Fruit fly (Drosophila melanogaster) whole organism, prepupa: ENCODE data around the gene CG9328.

ENCODE experiments used
- Blimp-1 ChIP-seq: fragments of 200-800 bp; sonication (Bioruptor generic); optimal IDR thresholded peaks from 3 replicates; lab custom pipeline; 2017; ENCODE audit warnings: missing biosample characterization, missing genetic modification characterization, mild to moderate bottlenecking, moderate library complexity, missing genetic modification reagents
- CG10631 ChIP-seq: fragments of 200-800 bp; sonication (Bioruptor generic); optimal IDR thresholded peaks from 2 replicates; lab custom pipeline; 2016; ENCODE audit warnings: missing biosample characterization, missing genetic modification characterization
- CG10669 ChIP-seq: fragments of 200-800 bp; sonication (Bioruptor generic); optimal IDR thresholded peaks from 3 replicates; lab custom pipeline; 2018; ENCODE audit warnings: missing biosample characterization, mild to moderate bottlenecking, missing genetic modification characterization, moderate library complexity
- CG11294 ChIP-seq: fragments of 200-800 bp; sonication (Bioruptor generic); IDR thresholded peaks from 2 replicates; pipeline ENCODE4 v1.3.6; 2022; ENCODE audit warnings: missing biosample characterization, missing genetic modification characterization
- CG11762 ChIP-seq: fragments of 200-800 bp; sonication (Bioruptor generic); optimal IDR thresholded peaks from 3 replicates; lab custom pipeline; 2016; ENCODE audit warnings: missing biosample characterization, missing genetic modification characterization; ENCODE audit not compliant: insufficient read depth
- CG11902 ChIP-seq: fragments of 200-800 bp; sonication (Bioruptor generic); optimal IDR thresholded peaks from 3 replicates; lab custom pipeline; 2016; ENCODE audit warnings: missing biosample characterization, missing genetic modification characterization
- CG15336 ChIP-seq: fragments of 200-800 bp; sonication (Bioruptor generic); IDR thresholded peaks from 2 replicates; pipeline ENCODE4 v1.3.6; 2022; ENCODE audit warnings: missing biosample characterization, missing genetic modification characterization
- CG1621 ChIP-seq: fragments of 200-800 bp; sonication (Bioruptor generic); optimal IDR thresholded peaks from 3 replicates; lab custom pipeline; 2018; ENCODE audit warnings: missing biosample characterization, mild to moderate bottlenecking, missing genetic modification characterization
- CG16779 ChIP-seq: fragments of 200-800 bp; sonication (Bioruptor generic); optimal IDR thresholded peaks from 3 replicates; lab custom pipeline; 2017; ENCODE audit warnings: missing biosample characterization, mild to moderate bottlenecking, missing genetic modification characterization
- CG3032 ChIP-seq: fragments of 200-800 bp; optimal IDR thresholded peaks from 2 replicates; lab custom pipeline; 2019; ENCODE audit warnings: missing biosample characterization, mild to moderate bottlenecking, missing genetic modification characterization, moderate library complexity
- CG4318 ChIP-seq: fragments of 200-800 bp; sonication (Bioruptor generic); optimal IDR thresholded peaks from 3 replicates; lab custom pipeline; 2017; ENCODE audit warnings: missing biosample characterization, mild to moderate bottlenecking, missing genetic modification characterization
- CG6163 ChIP-seq: fragments of 200-800 bp; sonication (Bioruptor generic); IDR thresholded peaks from 3 replicates; pipeline ENCODE4 v1.3.6; 2022; ENCODE audit warnings: missing biosample characterization, missing genetic modification characterization
- CG6276 ChIP-seq: fragments of 200-800 bp; sonication (Bioruptor generic); optimal IDR thresholded peaks from 2 replicates; lab custom pipeline; 2017; ENCODE audit warnings: missing biosample characterization, mild to moderate bottlenecking, missing genetic modification characterization
- CG6792 ChIP-seq: fragments of 200-800 bp; sonication (Bioruptor generic); optimal IDR thresholded peaks from 3 replicates; lab custom pipeline; 2016; ENCODE audit warnings: missing biosample characterization, missing genetic modification characterization
- CG6808 ChIP-seq: fragments of 200-800 bp; sonication (Bioruptor generic); optimal IDR thresholded peaks from 3 replicates; lab custom pipeline; 2017; ENCODE audit warnings: missing biosample characterization, missing genetic modification characterization, mild to moderate bottlenecking, moderate library complexity, missing genetic modification reagents
- CG6854 ChIP-seq: fragments of 200-800 bp; sonication (Bioruptor generic); optimal IDR thresholded peaks from 2 replicates; lab custom pipeline; 2017; ENCODE audit warnings: missing biosample characterization, mild to moderate bottlenecking, missing genetic modification characterization
- CG7368 ChIP-seq: fragments of 200-800 bp; sonication (Bioruptor generic); optimal IDR thresholded peaks from 3 replicates; lab custom pipeline; 2016; ENCODE audit warnings: missing biosample characterization, missing genetic modification characterization
- CG8119 ChIP-seq: fragments of 200-800 bp; sonication (Bioruptor generic); IDR thresholded peaks from 3 replicates; pipeline ENCODE4 v1.3.6; 2022; ENCODE audit warnings: missing biosample characterization, missing genetic modification characterization
- CG8319 ChIP-seq: fragments of 200-800 bp; sonication (Bioruptor generic); optimal IDR thresholded peaks from 3 replicates; lab custom pipeline; 2016; ENCODE audit warnings: missing biosample characterization, missing genetic modification characterization
- CG8632 ChIP-seq: fragments of 200-800 bp; sonication (Bioruptor generic); optimal IDR thresholded peaks from 3 replicates; lab custom pipeline; 2016; ENCODE audit warnings: missing biosample characterization, missing genetic modification characterization
- Eip75B ChIP-seq: fragments of 200-800 bp; sonication (Bioruptor generic); optimal IDR thresholded peaks from 3 replicates; lab custom pipeline; 2016; ENCODE audit warnings: missing biosample characterization, missing genetic modification characterization
- Eip78C ChIP-seq: fragments of 200-800 bp; sonication (Bioruptor generic); peaks from one replicate; lab custom pipeline; 2016; ENCODE audit warnings: missing biosample characterization, missing genetic modification characterization
- Eip93F ChIP-seq: fragments of 200-800 bp; sonication (Bioruptor generic); optimal IDR thresholded peaks from 2 replicates; lab custom pipeline; 2016; ENCODE audit warnings: missing biosample characterization, mild to moderate bottlenecking, missing genetic modification characterization
- Ets21C ChIP-seq: fragments of 200-800 bp; sonication (Bioruptor generic); optimal IDR thresholded peaks from 3 replicates; lab custom pipeline; 2016; ENCODE audit warnings: missing biosample characterization, missing genetic modification characterization
- Ets96B ChIP-seq: fragments of 200-800 bp; optimal IDR thresholded peaks from 2 replicates; lab custom pipeline; 2019; ENCODE audit warnings: missing biosample characterization, mild to moderate bottlenecking, missing genetic modification characterization, moderate library complexity
- Gug ChIP-seq: fragments of 200-800 bp; sonication (Bioruptor generic); IDR thresholded peaks from 2 replicates; pipeline ENCODE4 v1.3.6; 2022; ENCODE audit warnings: missing biosample characterization, missing genetic modification characterization
- Hr4 ChIP-seq: fragments of 200-800 bp; sonication (Bioruptor generic); optimal IDR thresholded peaks from 3 replicates; lab custom pipeline; 2016; ENCODE audit warnings: missing biosample characterization, missing genetic modification characterization
- Lpt ChIP-seq: fragments of 200-800 bp; sonication (Bioruptor generic); optimal IDR thresholded peaks from 3 replicates; lab custom pipeline; 2016; ENCODE audit warnings: missing biosample characterization, missing genetic modification characterization
- Met ChIP-seq: fragments of 200-800 bp; sonication (Bioruptor generic); optimal IDR thresholded peaks from 3 replicates; lab custom pipeline; 2016; ENCODE audit warnings: missing biosample characterization, missing genetic modification characterization
- OdsH ChIP-seq: fragments of 200-800 bp; sonication (Bioruptor generic); optimal IDR thresholded peaks from 3 replicates; lab custom pipeline; 2016; ENCODE audit warnings: missing biosample characterization, missing genetic modification characterization
- Sox14 ChIP-seq: fragments of 200-800 bp; sonication (Bioruptor generic); optimal IDR thresholded peaks from 3 replicates; lab custom pipeline; 2016; ENCODE audit warnings: missing biosample characterization, missing genetic modification characterization
- Sox15 ChIP-seq: fragments of 200-800 bp; sonication (Bioruptor generic); optimal IDR thresholded peaks from 3 replicates; lab custom pipeline; 2016; ENCODE audit warnings: missing biosample characterization, missing genetic modification characterization
- achi ChIP-seq: fragments of 200-800 bp; sonication (Bioruptor generic); optimal IDR thresholded peaks from 3 replicates; lab custom pipeline; 2016; ENCODE audit warnings: missing biosample characterization, missing genetic modification characterization
- cyc ChIP-seq: fragments of 200-800 bp; sonication (Bioruptor generic); optimal IDR thresholded peaks from 3 replicates; lab custom pipeline; 2016; ENCODE audit warnings: missing biosample characterization, missing genetic modification characterization
- dsx ChIP-seq: fragments of 200-800 bp; optimal IDR thresholded peaks from 3 replicates; lab custom pipeline; 2019; ENCODE audit warnings: missing biosample characterization, mild to moderate bottlenecking, missing genetic modification characterization, moderate library complexity; ENCODE audit not compliant: poor library complexity, severe bottlenecking
- eg ChIP-seq: fragments of 200-800 bp; sonication (Bioruptor generic); IDR thresholded peaks from 3 replicates; pipeline ENCODE4 v1.3.6; 2022; ENCODE audit warnings: missing biosample characterization, missing genetic modification characterization
- fd59A ChIP-seq: fragments of 200-800 bp; sonication (Bioruptor generic); optimal IDR thresholded peaks from 2 replicates; lab custom pipeline; 2017; ENCODE audit warnings: missing biosample characterization, mild to moderate bottlenecking, missing genetic modification characterization, missing genetic modification reagents
- fd85E ChIP-seq: fragments of 200-800 bp; sonication (Bioruptor generic); optimal IDR thresholded peaks from 3 replicates; lab custom pipeline; 2016; ENCODE audit warnings: missing biosample characterization, missing genetic modification characterization
- fkh ChIP-seq: fragments of 200-800 bp; sonication (Bioruptor generic); optimal IDR thresholded peaks from 3 replicates; lab custom pipeline; 2017; ENCODE audit warnings: missing biosample characterization, mild to moderate bottlenecking, missing genetic modification characterization, moderate library complexity
- lz ChIP-seq: fragments of 200-800 bp; sonication (Bioruptor generic); optimal IDR thresholded peaks from 3 replicates; lab custom pipeline; 2016; ENCODE audit warnings: missing biosample characterization, missing genetic modification characterization
- salr ChIP-seq, 2 experiments: fragments of 200-800 bp; sonication (Bioruptor generic); optimal IDR thresholded peaks; 3 replicates each; lab custom pipeline; 2016 to 2018; ENCODE audit warnings: missing biosample characterization in 2 of 2, missing genetic modification characterization in 2 of 2, mild to moderate bottlenecking in 1 of 2
- spab ChIP-seq: fragments of 200-800 bp; sonication (Bioruptor generic); optimal IDR thresholded peaks from 2 replicates; lab custom pipeline; 2017; ENCODE audit warnings: missing biosample characterization, mild to moderate bottlenecking, missing genetic modification characterization, missing genetic modification reagents
- ss ChIP-seq, 2 experiments: fragments of 200-800 bp; sonication (Bioruptor generic); optimal IDR thresholded peaks; 2 replicates in 1 of 2; 3 replicates in 1 of 2; lab custom pipeline; 2017 to 2018; ENCODE audit warnings: mild to moderate bottlenecking in 2 of 2, missing biosample characterization in 2 of 2, missing genetic modification characterization in 2 of 2, moderate library complexity in 1 of 2
- vri ChIP-seq: fragments of 200-800 bp; sonication (Bioruptor generic); optimal IDR thresholded peaks from 3 replicates; lab custom pipeline; 2016; ENCODE audit warnings: missing biosample characterization, mild to moderate bottlenecking, missing genetic modification characterization

CG9328 gene

dm6 chr2L:20821249-20822024 lies 23.9 kb downstream of the CG9328 start:
- TF ChIP-seq Sox14 (GFP tag; lab: Kevin White, UChicago) (no peak), CG6163 (no peak; the same call in 2 of the 3 replicates), dsx (GFP tag; lab: Kevin White, UChicago) (peak; percentile 89), Ets21C (no peak), salr (GFP tag; optimal IDR thresholded peaks at IDR 0.05; lab: Kevin White, UChicago) (no peak), Blimp-1 (GFP tag; lab: Kevin White, UChicago) (peak; percentile 40), CG10631 (GFP tag; lab: Kevin White, UChicago) (no peak), CG8319 (GFP tag; lab: Kevin White, UChicago) (peak; percentile 30), CG6276 (GFP tag; lab: Kevin White, UChicago) (peak; percentile 24), Ets96B (tag; lab: Kevin White, UChicago) (no peak), ss (GFP tag; optimal IDR thresholded peaks at IDR 0.05; lab: Kevin White, UChicago) (peak in 1 of 2 experiments; percentile 46), OdsH (no peak), CG6808 (GFP tag; lab: Kevin White, UChicago) (peak; percentile 40), Hr4 (GFP tag; lab: Kevin White, UChicago) (peak; percentile 4), achi (GFP tag; lab: Kevin White, UChicago) (no peak), CG16779 (tag; lab: Kevin White, UChicago) (peak; percentile 21), vri (GFP tag; lab: Kevin White, UChicago) (peak; percentile 17), fkh (no peak), Eip78C (GFP tag; lab: Kevin White, UChicago) (peak; percentile 73), Eip93F (GFP tag; lab: Kevin White, UChicago) (peak; percentile 65), CG8632 (GFP tag; lab: Kevin White, UChicago) (no peak), CG4318 (GFP tag; lab: Kevin White, UChicago) (no peak), eg (GFP tag; lab: Robert Waterston, UW) (peak; percentile 84), CG3032 (tag; lab: Kevin White, UChicago) (peak; percentile 20), CG6854 (GFP tag; lab: Kevin White, UChicago) (no peak), Gug (GFP tag; lab: Robert Waterston, UW) (peak; percentile 37; the same call in 1 of the 2 replicates), CG11902 (no peak), CG10669 (GFP tag; lab: Kevin White, UChicago) (peak; percentile 41), Met (GFP tag; lab: Kevin White, UChicago) (no peak), CG11762 (GFP tag; lab: Kevin White, UChicago) (peak; percentile 37), CG8119 (peak; percentile 76; the same call in 2 of the 3 replicates), lz (GFP tag; lab: Kevin White, UChicago) (no peak), CG1621 (no peak), CG7368 (GFP tag; lab: Kevin White, UChicago) (peak; percentile 44), spab (GFP tag; lab: Kevin White, UChicago) (peak; percentile 47), fd59A (GFP tag; lab: Kevin White, UChicago) (no peak), Sox15 (no peak), cyc (GFP tag; lab: Kevin White, UChicago) (no peak), Lpt (GFP tag; lab: Kevin White, UChicago) (peak; percentile 14), Eip75B (GFP tag; lab: Kevin White, UChicago) (no peak), CG6792 (no peak), fd85E (peak; percentile 31), CG11294 (peak; percentile 59), CG15336 (GFP tag; lab: Robert Waterston, UW) (peak; percentile 75; the same call in 1 of the 2 replicates)
- TF ChIP-seq, all 60 proteins: peak for 23
